Fruit fly (Drosophila melanogaster): ENCODE results near the gene Brd8.

The Brd8 gene

DNA sequence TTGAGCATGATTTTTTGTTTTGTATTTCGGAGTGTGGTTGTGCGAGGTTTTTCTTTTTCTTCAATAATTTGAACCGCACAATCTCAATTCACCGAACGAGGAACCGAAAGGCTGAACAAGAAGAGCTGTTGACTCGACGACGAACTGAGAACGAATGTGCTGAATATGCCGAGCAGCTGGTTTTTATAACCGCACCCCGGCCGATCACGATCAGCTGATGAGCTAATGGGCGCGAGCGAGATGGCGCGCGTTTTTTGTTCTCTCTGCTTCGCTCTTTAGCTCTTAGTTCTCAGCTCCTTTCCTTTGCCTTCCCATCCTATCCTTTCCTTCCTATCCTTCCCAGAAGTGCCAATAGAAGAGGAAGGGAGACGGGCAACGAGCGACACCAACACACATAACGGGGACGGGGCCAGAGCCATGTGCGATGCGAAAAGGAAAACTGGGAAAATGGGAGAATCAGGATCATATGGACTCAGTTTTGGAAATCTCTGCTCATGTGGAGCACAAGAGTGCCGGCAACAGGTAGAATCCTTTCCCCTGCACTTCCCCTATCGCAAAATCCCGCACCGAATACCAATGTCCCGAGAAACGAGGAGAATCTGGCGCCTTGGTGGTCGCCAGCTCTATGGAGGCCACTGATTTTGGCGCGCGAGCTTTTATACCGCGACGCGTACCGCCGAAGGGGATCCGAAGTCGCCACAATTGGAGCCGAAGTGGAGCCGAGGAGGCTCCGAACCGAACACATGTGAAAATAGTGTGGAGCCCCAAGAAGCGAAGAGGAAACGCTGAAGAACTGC, 32.1 kb downstream of the Brd8 start, which contains the start of gene stg (continued):
- TF ChIP-seq CG17829 (tag; optimal IDR thresholded peaks at IDR 0.05) (peak; percentile 65), CG11398 (GFP tag; optimal IDR thresholded peaks at IDR 0.05) (no peak), CG33557 (GFP tag; optimal IDR thresholded peaks at IDR 0.05) (peak; percentile 26), hkb (optimal IDR thresholded peaks at IDR 0.05) (peak; percentile 2), hkb (GFP tag; IDR thresholded peaks at IDR 0.05) (no peak), dpn (GFP tag; optimal IDR thresholded peaks at IDR 0.05) (peak in 1 of 2 experiments; percentile 42), CG6654 (GFP tag; optimal IDR thresholded peaks at IDR 0.05) (no peak), nmo (GFP tag; optimal IDR thresholded peaks at IDR 0.05) (peak; percentile 1), ac (GFP tag; optimal IDR thresholded peaks at IDR 0.05) (peak; percentile 39), ranshi (GFP tag; IDR thresholded peaks at IDR 0.05) (no peak), vfl (GFP tag; optimal IDR thresholded peaks at IDR 0.05) (no peak), CG15514 (GFP tag; optimal IDR thresholded peaks at IDR 0.05) (no peak), chinmo (GFP tag; IDR thresholded peaks at IDR 0.05; ENCODE audit: partially characterized antibody) (peak; percentile 57; the same call in 1 of the 4 replicates), chm (GFP tag; IDR thresholded peaks at IDR 0.05) (peak; percentile 93), CG2712 (tag; optimal IDR thresholded peaks at IDR 0.05) (peak; percentile 9), so (GFP tag; IDR thresholded peaks at IDR 0.05) (peak; percentile 41; the same call in 1 of the 3 replicates), Rfx (GFP tag; IDR thresholded peaks at IDR 0.05) (peak; percentile 6; the same call in 1 of the 2 replicates), kni (GFP tag; optimal IDR thresholded peaks at IDR 0.05) (peak; percentile 26), CG3407 (GFP tag; optimal IDR thresholded peaks at IDR 0.05) (no peak), abd-A (tag; optimal IDR thresholded peaks at IDR 0.05) (no peak), CG18262 (tag; optimal IDR thresholded peaks at IDR 0.05) (peak; percentile 10), sens (GFP tag) (peak; percentile 80), Sox100B (GFP tag; optimal IDR thresholded peaks at IDR 0.05) (no peak), Usf (GFP tag; optimal IDR thresholded peaks at IDR 0.05) (no peak), tx (GFP tag; optimal IDR thresholded peaks at IDR 0.05) (no peak), Kr (GFP tag; optimal IDR thresholded peaks at IDR 0.05) (peak; percentile 58), NC2β (GFP tag; optimal IDR thresholded peaks at IDR 0.05) (peak; percentile 78), Asciz (GFP tag; optimal IDR thresholded peaks at IDR 0.05) (no peak), sob (GFP tag; IDR thresholded peaks at IDR 0.05) (0 out of 2 replicates have a peak, but pooled peaks have one; percentile 7), Dip3 (GFP tag; optimal IDR thresholded peaks at IDR 0.05) (no peak), aop (GFP tag; IDR thresholded peaks at IDR 0.05) (0 out of 2 replicates have a peak, but pooled peaks have one; percentile 15), CG8290 (GFP tag; optimal IDR thresholded peaks at IDR 0.05) (peak; percentile 44), CG8290 (tag; optimal IDR thresholded peaks at IDR 0.05) (peak in 1 of 2 experiments; percentile 7), dan (GFP tag; IDR thresholded peaks at IDR 0.05) (no peak), Side (GFP tag; optimal IDR thresholded peaks at IDR 0.05) (peak; percentile 17), CG11504 (tag; optimal IDR thresholded peaks at IDR 0.05) (peak; percentile 9), CG3065 (GFP tag; optimal IDR thresholded peaks at IDR 0.05) (peak; percentile 13), Pdp1 (GFP tag; optimal IDR thresholded peaks at IDR 0.05) (peak in 1 of 2 experiments; percentile 10), CG9932 (GFP tag; IDR thresholded peaks at IDR 0.05) (no peak), Drgx (GFP tag; IDR thresholded peaks at IDR 0.05) (peak; percentile 26; the same call in 1 of the 2 replicates), CG7271 (tag; optimal IDR thresholded peaks at IDR 0.05) (peak; percentile 16), sug (tag; optimal IDR thresholded peaks at IDR 0.05) (no peak), CG1832 (GFP tag; optimal IDR thresholded peaks at IDR 0.05) (peak; percentile 88), zen (tag; optimal IDR thresholded peaks at IDR 0.05) (peak; percentile 50), Xbp1 (GFP tag; optimal IDR thresholded peaks at IDR 0.05) (no peak), gcm (GFP tag; optimal IDR thresholded peaks at IDR 0.05) (peak; percentile 31), Med (GFP tag) (peak; percentile 76), peb (GFP tag; IDR thresholded peaks at IDR 0.05) (no peak), CG6791 (GFP tag; IDR thresholded peaks at IDR 0.05; ENCODE audit: partially characterized antibody) (peak; percentile 14; the same call in 1 of the 3 replicates)
